Worm (Caenorhabditis elegans) whole organism, L1 larva: ENCODE results near the gene ZK1055.4.

ENCODE experiments used
- C04F5.9 ChIP-seq: sonication (generic microtip); optimal IDR thresholded peaks from 2 replicates; lab custom pipeline; 2016; ENCODE audit warnings: missing genetic modification characterization, missing compliant biosample characterization
- C16A3.4 ChIP-seq: fragments of 150-350 bp; optimal IDR thresholded peaks from 2 replicates; lab custom pipeline; 2014; ENCODE audit warnings: missing biosample characterization, missing genetic modification characterization
- C34B4.2 ChIP-seq: sonication (generic microtip); optimal IDR thresholded peaks from 2 replicates; lab custom pipeline; 2017; ENCODE audit warnings: mild to moderate bottlenecking, missing genetic modification characterization, missing compliant biosample characterization
- blmp-1 ChIP-seq: fragments of 150-350 bp; optimal IDR thresholded peaks from 2 replicates; lab custom pipeline; 2014; ENCODE audit warnings: missing biosample characterization, missing genetic modification characterization
- ceh-63 ChIP-seq: fragments of 200-800 bp; sonication (Bioruptor generic); optimal IDR thresholded peaks from 2 replicates; lab custom pipeline; 2018; ENCODE audit warnings: mild to moderate bottlenecking, missing genetic modification characterization, missing compliant biosample characterization
- ceh-82 ChIP-seq, 3 experiments: fragments of 150-350 bp in 1 of 3; sonication (generic microtip) in 2 of 3; optimal IDR thresholded peaks; 2 replicates each; lab custom pipeline; 2014 to 2017; ENCODE audit warnings: missing biosample characterization in 3 of 3, missing genetic modification characterization in 3 of 3
- ceh-90 ChIP-seq: sonication (generic microtip); optimal IDR thresholded peaks from 2 replicates; lab custom pipeline; 2016; ENCODE audit warnings: missing genetic modification characterization, missing compliant biosample characterization
- dpl-1 ChIP-seq, 3 experiments: fragments of 150-350 bp in 2 of 3; sonication (generic microtip) in 1 of 3; optimal IDR thresholded peaks; 2 replicates each; lab custom pipeline; 2014 to 2017; ENCODE audit warnings: missing biosample characterization in 3 of 3, missing genetic modification characterization in 3 of 3, missing genetic modification reagents in 3 of 3
- dsc-1 ChIP-seq: sonication (generic microtip); optimal IDR thresholded peaks from 2 replicates; lab custom pipeline; 2016; ENCODE audit warnings: mild to moderate bottlenecking, missing genetic modification characterization, missing compliant biosample characterization
- egl-13 ChIP-seq: sonication (generic microtip); optimal IDR thresholded peaks from 2 replicates; lab custom pipeline; 2016; ENCODE audit warnings: missing genotype, missing genetic modification reagents, missing genetic modification characterization, missing compliant biosample characterization
- elt-2 ChIP-seq: sonication (generic microtip); optimal IDR thresholded peaks from 2 replicates; lab custom pipeline; 2016; ENCODE audit warnings: missing genetic modification characterization, mild to moderate bottlenecking, inconsistent platforms, missing compliant biosample characterization, missing genetic modification reagents
- elt-3 ChIP-seq, 6 experiments: fragments of 150-350 bp in 1 of 6; sonication (generic microtip); optimal IDR thresholded peaks; 2 replicates each; lab custom pipeline; 2017 to 2018; ENCODE audit warnings: missing biosample characterization in 6 of 6, missing genetic modification characterization in 6 of 6, inconsistent platforms in 1 of 6
- hlh-17 ChIP-seq: fragments of 200-800 bp; sonication (Bioruptor generic); optimal IDR thresholded peaks from 2 replicates; lab custom pipeline; 2018; ENCODE audit warnings: missing genetic modification characterization, mild to moderate bottlenecking, missing compliant biosample characterization, moderate library complexity, borderline replicate concordance
- lin-13 ChIP-seq: fragments of 150-350 bp; optimal IDR thresholded peaks from 2 replicates; lab custom pipeline; 2014; ENCODE audit warnings: missing biosample characterization, missing genetic modification reagents, missing genetic modification characterization
- lin-14 ChIP-seq: fragments of 200-800 bp; sonication (Bioruptor generic); optimal IDR thresholded peaks from 2 replicates; lab custom pipeline; 2018; ENCODE audit warnings: mild to moderate bottlenecking, missing genetic modification characterization, moderate library complexity, missing compliant biosample characterization
- lin-15B ChIP-seq: fragments of 150-350 bp; sonication (generic microtip); optimal IDR thresholded peaks from 3 replicates; lab custom pipeline; 2014; ENCODE audit warnings: missing biosample characterization, missing genetic modification characterization
- lin-35 ChIP-seq, 2 experiments: fragments of 150-350 bp; optimal IDR thresholded peaks; 2 replicates each; lab custom pipeline; 2014; ENCODE audit warnings: missing biosample characterization in 2 of 2, missing genetic modification characterization in 2 of 2, missing genetic modification reagents in 2 of 2
- lin-39 ChIP-seq: fragments of 150-350 bp; optimal IDR thresholded peaks from 2 replicates; lab custom pipeline; 2014; ENCODE audit warnings: missing biosample characterization, missing genetic modification reagents, missing genetic modification characterization
- lsy-2 ChIP-seq, 2 experiments: fragments of 150-350 bp; optimal IDR thresholded peaks; 2 replicates each; lab custom pipeline; 2014; ENCODE audit warnings: missing biosample characterization in 2 of 2, missing genetic modification characterization in 2 of 2
- mab-9 ChIP-seq: fragments of 200-800 bp; sonication (Bioruptor generic); IDR thresholded peaks from 2 replicates; pipeline ENCODE4 v1.3.6; 2022; ENCODE audit warnings: missing genetic modification reagents, missing genetic modification characterization, missing compliant biosample characterization
- nhr-11 ChIP-seq: fragments of 150-350 bp; optimal IDR thresholded peaks from 2 replicates; lab custom pipeline; 2014; ENCODE audit warnings: missing biosample characterization, missing genetic modification characterization
- nhr-47 ChIP-seq: sonication (generic microtip); optimal IDR thresholded peaks from 2 replicates; lab custom pipeline; 2016; ENCODE audit warnings: mild to moderate bottlenecking, missing genetic modification characterization, moderate library complexity, missing compliant biosample characterization
- nhr-71 ChIP-seq: sonication (generic microtip); optimal IDR thresholded peaks from 2 replicates; lab custom pipeline; 2016; ENCODE audit warnings: mild to moderate bottlenecking, missing genetic modification characterization, moderate library complexity, missing compliant biosample characterization
- nhr-76 ChIP-seq: sonication (generic microtip); optimal IDR thresholded peaks from 2 replicates; lab custom pipeline; 2017; ENCODE audit warnings: missing biosample characterization, missing genetic modification characterization
- nhr-77 ChIP-seq: fragments of 150-350 bp; optimal IDR thresholded peaks from 2 replicates; lab custom pipeline; 2014; ENCODE audit warnings: missing biosample characterization, missing genetic modification characterization
- nhr-84 ChIP-seq: sonication (generic microtip); optimal IDR thresholded peaks from 2 replicates; lab custom pipeline; 2017; ENCODE audit warnings: missing biosample characterization, missing genetic modification characterization
- nhr-85 ChIP-seq: sonication (generic microtip); peaks from one replicate; lab custom pipeline; 2016; ENCODE audit warnings: missing genetic modification characterization, inconsistent platforms, missing compliant biosample characterization
- nhr-90 ChIP-seq: sonication (generic microtip); optimal IDR thresholded peaks from 2 replicates; lab custom pipeline; 2016; ENCODE audit warnings: mild to moderate bottlenecking, missing genetic modification characterization, missing compliant biosample characterization; ENCODE audit not compliant: poor library complexity
- pqm-1 ChIP-seq: sonication (generic microtip); optimal IDR thresholded peaks from 3 replicates; lab custom pipeline; 2017; ENCODE audit warnings: missing biosample characterization, missing genetic modification characterization
- skn-1 ChIP-seq: fragments of 150-350 bp; optimal IDR thresholded peaks from 2 replicates; lab custom pipeline; 2014; ENCODE audit warnings: missing biosample characterization, missing genetic modification characterization
- sptf-1 ChIP-seq: fragments of 150-350 bp; optimal IDR thresholded peaks from 2 replicates; lab custom pipeline; 2014; ENCODE audit warnings: missing biosample characterization, missing genetic modification characterization
- sup-37 ChIP-seq: fragments of 200-800 bp; sonication (Bioruptor generic); optimal IDR thresholded peaks from 2 replicates; lab custom pipeline; 2018; ENCODE audit warnings: mild to moderate bottlenecking, missing genetic modification characterization, missing compliant biosample characterization
- unc-130 ChIP-seq: fragments of 150-350 bp; optimal IDR thresholded peaks from 2 replicates; lab custom pipeline; 2017; ENCODE audit warnings: missing biosample characterization, missing genetic modification characterization, inconsistent platforms
- unc-62 ChIP-seq: fragments of 150-350 bp; optimal IDR thresholded peaks from 2 replicates; lab custom pipeline; 2014; ENCODE audit warnings: missing biosample characterization, missing genetic modification reagents, missing genetic modification characterization
- vab-15 ChIP-seq: sonication (generic microtip); optimal IDR thresholded peaks from 2 replicates; lab custom pipeline; 2017; ENCODE audit warnings: missing genotype, mild to moderate bottlenecking, missing genetic modification characterization, missing compliant biosample characterization
- xbp-1 ChIP-seq: sonication (generic microtip); optimal IDR thresholded peaks from 2 replicates; lab custom pipeline; 2016; ENCODE audit warnings: missing genetic modification characterization, missing compliant biosample characterization
- zip-4 ChIP-seq: fragments of 200-800 bp; sonication (Bioruptor generic); optimal IDR thresholded peaks from 2 replicates; lab custom pipeline; 2018; ENCODE audit warnings: mild to moderate bottlenecking, missing genetic modification characterization, moderate library complexity, missing compliant biosample characterization
- ztf-11 ChIP-seq, 2 experiments: sonication (generic microtip); optimal IDR thresholded peaks; 2 replicates each; lab custom pipeline; 2016 to 2017; ENCODE audit warnings: missing genetic modification characterization in 2 of 2, missing biosample characterization in 1 of 2, missing compliant biosample characterization in 1 of 2

Gene ZK1055.4

ce11 chrV:6631866-6632265 lies 50.0 kb downstream of the ZK1055.4 start (continued):
- TF ChIP-seq lin-14 (GFP tag; lab: Kevin White, UChicago) (peak; percentile 34), skn-1 (tag; lab: Kevin White, UChicago) (no peak), nhr-77 (tag; lab: Kevin White, UChicago) (no peak), unc-130 (tag; lab: Kevin White, UChicago) (no peak), zip-4 (GFP tag; lab: Kevin White, UChicago) (no peak), C34B4.2 (tag; lab: Kevin White, UChicago) (no peak), C16A3.4 (no peak), lin-15B (tag; lab: Kevin White, UChicago) (no peak), lin-35 (GFP tag; optimal IDR thresholded peaks at IDR 0.05; lab: Kevin White, UChicago) (no peak), xbp-1 (tag; lab: Kevin White, UChicago) (no peak), dsc-1 (tag; lab: Kevin White, UChicago) (peak; percentile 35), nhr-76 (no peak), ceh-90 (no peak), lin-13 (GFP tag; lab: Kevin White, UChicago) (no peak), nhr-85 (no peak), lsy-2 (tag; optimal IDR thresholded peaks at IDR 0.05; lab: Kevin White, UChicago) (peak in 1 of 2 experiments; percentile 2), C04F5.9 (tag; lab: Kevin White, UChicago) (no peak), lin-39 (no peak), blmp-1 (no peak), ceh-82 (tag; optimal IDR thresholded peaks at IDR 0.05; lab: Kevin White, UChicago) (peak in 1 of 3 experiments; percentile 24), pqm-1 (tag; lab: Kevin White, UChicago) (no peak), nhr-71 (tag; lab: Kevin White, UChicago) (no peak), sptf-1 (tag; lab: Kevin White, UChicago) (no peak), vab-15 (tag; lab: Kevin White, UChicago) (no peak), mab-9 (GFP tag; lab: Robert Waterston, UW) (no peak), ztf-11 (tag; optimal IDR thresholded peaks at IDR 0.05; lab: Kevin White, UChicago) (no peak), elt-3 (tag; optimal IDR thresholded peaks at IDR 0.05; lab: Kevin White, UChicago) (no peak), nhr-11 (tag; lab: Kevin White, UChicago) (no peak), ceh-63 (GFP tag; lab: Kevin White, UChicago) (no peak), dpl-1 (GFP tag; optimal IDR thresholded peaks at IDR 0.05; lab: Kevin White, UChicago) (no peak)

- TF ChIP-seq nhr-84 (no peak), elt-2 (tag; lab: Kevin White, UChicago) (no peak), lsy-2 (tag; optimal IDR thresholded peaks at IDR 0.05; lab: Kevin White, UChicago) (no peak), nhr-76 (no peak), sup-37 (GFP tag; lab: Kevin White, UChicago) (no peak), lin-39 (no peak), unc-62 (no peak), egl-13 (tag; lab: Kevin White, UChicago) (no peak), hlh-17 (GFP tag; lab: Kevin White, UChicago) (no peak), nhr-90 (tag; lab: Kevin White, UChicago) (no peak), pqm-1 (tag; lab: Kevin White, UChicago) (no peak), nhr-47 (tag; lab: Kevin White, UChicago) (no peak)
Measured at ce11 chrV:6632925-6633324, 51.1 kb downstream of the ZK1055.4 start, which contains the start of gene scd-2. scd-2 (plus strand) TSS chrV:6633225.
